Fruit fly (Drosophila melanogaster) whole organism, embryonic: ENCODE data around the gene CG4133.

Source experiments
- C15 ChIP-seq: fragments of 200-800 bp; sonication (Bioruptor generic); IDR thresholded peaks from 3 replicates; pipeline ENCODE4 v1.3.6; 2022; ENCODE audit warnings: missing biosample characterization, missing genetic modification characterization
- CG10147 ChIP-seq: fragments of 200-800 bp; sonication (Bioruptor generic); optimal IDR thresholded peaks from 2 replicates; lab custom pipeline; 2019; ENCODE audit warnings: missing biosample characterization, mild to moderate bottlenecking, missing genetic modification characterization, moderate library complexity
- CG10209 ChIP-seq: fragments of 200-800 bp; sonication (Bioruptor generic); optimal IDR thresholded peaks from 3 replicates; lab custom pipeline; 2017; ENCODE audit warnings: missing biosample characterization, mild to moderate bottlenecking, missing genetic modification characterization, missing genetic modification reagents
- CG10267 ChIP-seq: fragments of 200-800 bp; sonication (Bioruptor generic); optimal IDR thresholded peaks from 2 replicates; lab custom pipeline; 2018; ENCODE audit warnings: missing biosample characterization, mild to moderate bottlenecking, missing genetic modification characterization, moderate library complexity
- CG10654 ChIP-seq: fragments of 200-800 bp; sonication (Bioruptor generic); optimal IDR thresholded peaks from 2 replicates; lab custom pipeline; 2016; ENCODE audit warnings: missing biosample characterization, missing genetic modification characterization
- CG11093 ChIP-seq: fragments of 200-800 bp; sonication (Bioruptor generic); IDR thresholded peaks from 3 replicates; pipeline ENCODE4 v1.3.6; 2022; ENCODE audit warnings: missing biosample characterization, missing genetic modification characterization
- CG12299 ChIP-seq: fragments of 200-800 bp; sonication (Bioruptor generic); optimal IDR thresholded peaks from 2 replicates; lab custom pipeline; 2018; ENCODE audit warnings: missing biosample characterization, mild to moderate bottlenecking, missing genetic modification characterization
- CG12391 ChIP-seq: fragments of 200-800 bp; sonication (Bioruptor generic); optimal IDR thresholded peaks from 3 replicates; lab custom pipeline; 2018; ENCODE audit warnings: missing biosample characterization, mild to moderate bottlenecking, missing genetic modification characterization, moderate library complexity
- CG15011 ChIP-seq: fragments of 200-800 bp; sonication (Bioruptor generic); optimal IDR thresholded peaks from 3 replicates; lab custom pipeline; 2018; ENCODE audit warnings: missing biosample characterization, mild to moderate bottlenecking, missing genetic modification characterization
- CG1529 ChIP-seq: fragments of 200-800 bp; sonication (Bioruptor generic); optimal IDR thresholded peaks from 3 replicates; lab custom pipeline; 2018; ENCODE audit warnings: missing biosample characterization, missing genetic modification characterization
- CG18011 ChIP-seq: fragments of 200-800 bp; sonication (Bioruptor generic); optimal IDR thresholded peaks from 2 replicates; lab custom pipeline; 2017; ENCODE audit warnings: missing biosample characterization, missing genetic modification characterization, mild to moderate bottlenecking, moderate library complexity, missing genotype
- CG31224 ChIP-seq: fragments of 200-800 bp; sonication (Bioruptor generic); IDR thresholded peaks from 2 replicates; pipeline ENCODE4 v1.3.6; 2022; ENCODE audit warnings: missing biosample characterization, missing genetic modification characterization
- CG31365 ChIP-seq: fragments of 200-800 bp; sonication (Bioruptor generic); optimal IDR thresholded peaks from 2 replicates; lab custom pipeline; 2018; ENCODE audit warnings: missing biosample characterization, mild to moderate bottlenecking, missing genetic modification characterization
- CG3163 ChIP-seq: fragments of 200-800 bp; sonication (Bioruptor generic); optimal IDR thresholded peaks from 3 replicates; lab custom pipeline; 2016; ENCODE audit warnings: missing biosample characterization, missing genetic modification characterization
- CG4730 ChIP-seq: fragments of 200-800 bp; sonication (Bioruptor generic); IDR thresholded peaks from 2 replicates; pipeline ENCODE4 v1.3.6; 2022; ENCODE audit warnings: missing biosample characterization, missing genetic modification characterization
- CG5245 ChIP-seq: fragments of 200-800 bp; sonication (Bioruptor generic); optimal IDR thresholded peaks from 3 replicates; lab custom pipeline; 2016; ENCODE audit warnings: missing biosample characterization, missing genetic modification characterization
- CG6175 ChIP-seq: fragments of 200-800 bp; sonication (Bioruptor generic); IDR thresholded peaks from 3 replicates; pipeline ENCODE4 v1.3.6; 2022; ENCODE audit warnings: missing biosample characterization, missing genetic modification characterization
- CG6272 ChIP-seq: fragments of 200-800 bp; sonication (Bioruptor generic); IDR thresholded peaks from 2 replicates; pipeline ENCODE4 v1.3.6; 2022; ENCODE audit warnings: missing biosample characterization, missing genetic modification characterization
- CG9609 ChIP-seq: fragments of 200-800 bp; sonication (Bioruptor generic); optimal IDR thresholded peaks from 3 replicates; lab custom pipeline; 2016; ENCODE audit warnings: missing biosample characterization, missing genetic modification characterization
- CHES-1-like ChIP-seq: fragments of 200-800 bp; sonication (Bioruptor generic); optimal IDR thresholded peaks from 2 replicates; lab custom pipeline; 2016; ENCODE audit warnings: missing biosample characterization, missing genetic modification characterization
- D19A ChIP-seq: fragments of 200-800 bp; optimal IDR thresholded peaks from 3 replicates; lab custom pipeline; 2019; ENCODE audit warnings: missing biosample characterization, mild to moderate bottlenecking, missing genetic modification characterization, moderate library complexity
- Dip3 ChIP-seq: fragments of 200-800 bp; sonication (Bioruptor generic); optimal IDR thresholded peaks from 3 replicates; lab custom pipeline; 2016; ENCODE audit warnings: missing biosample characterization, missing genetic modification characterization
- Ets97D ChIP-seq: fragments of 200-800 bp; sonication (Bioruptor generic); optimal IDR thresholded peaks from 3 replicates; lab custom pipeline; 2016; ENCODE audit warnings: missing biosample characterization, missing genetic modification characterization
- Fer2 ChIP-seq: fragments of 200-800 bp; sonication (Bioruptor generic); optimal IDR thresholded peaks from 2 replicates; lab custom pipeline; 2018; ENCODE audit warnings: missing biosample characterization, mild to moderate bottlenecking, missing genetic modification characterization, moderate library complexity
- HLHmδ ChIP-seq: fragments of 200-800 bp; sonication (Bioruptor generic); optimal IDR thresholded peaks from 2 replicates; lab custom pipeline; 2018; ENCODE audit warnings: missing biosample characterization, mild to moderate bottlenecking, missing genetic modification characterization, moderate library complexity
- Rx ChIP-seq: fragments of 200-800 bp; sonication (Bioruptor generic); IDR thresholded peaks from 2 replicates; pipeline ENCODE4 v1.3.6; 2022; ENCODE audit warnings: missing biosample characterization, missing genetic modification characterization
- Spps ChIP-seq: fragments of 200-800 bp; sonication (Bioruptor generic); optimal IDR thresholded peaks from 2 replicates; lab custom pipeline; 2018; ENCODE audit warnings: missing biosample characterization, mild to moderate bottlenecking, missing genetic modification characterization
- al ChIP-seq: fragments of 200-800 bp; sonication (Bioruptor generic); IDR thresholded peaks from 2 replicates; pipeline ENCODE4 v1.3.6; 2022; ENCODE audit warnings: missing biosample characterization, missing genetic modification characterization
- ara ChIP-seq: fragments of 200-800 bp; sonication (Bioruptor generic); IDR thresholded peaks from 2 replicates; pipeline ENCODE4 v1.3.6; 2022; ENCODE audit warnings: missing biosample characterization, missing genetic modification characterization
- ash1 ChIP-seq: fragments of 200-800 bp; sonication (Bioruptor generic); optimal IDR thresholded peaks from 2 replicates; lab custom pipeline; 2018; ENCODE audit warnings: missing biosample characterization, mild to moderate bottlenecking, missing genetic modification characterization
- ato ChIP-seq: fragments of 200-800 bp; sonication (Bioruptor generic); IDR thresholded peaks from 2 replicates; pipeline ENCODE4 v1.3.6; 2022; ENCODE audit warnings: missing biosample characterization, missing genetic modification characterization; ENCODE audit not compliant: partially characterized antibody
- caup ChIP-seq: fragments of 200-800 bp; sonication (Bioruptor generic); optimal IDR thresholded peaks from 3 replicates; lab custom pipeline; 2017; ENCODE audit warnings: missing biosample characterization, mild to moderate bottlenecking, missing genetic modification characterization, moderate library complexity; ENCODE audit not compliant: severe bottlenecking
- crp ChIP-seq, 2 experiments: fragments of 200-800 bp; sonication (Bioruptor generic); optimal IDR thresholded peaks; 2 replicates in 1 of 2; 3 replicates in 1 of 2; lab custom pipeline; 2017; ENCODE audit warnings: missing biosample characterization in 2 of 2, missing genetic modification characterization in 2 of 2, mild to moderate bottlenecking in 1 of 2, moderate library complexity in 1 of 2
- dimm ChIP-seq: fragments of 200-800 bp; sonication (Bioruptor generic); IDR thresholded peaks from 2 replicates; pipeline ENCODE4 v1.3.6; 2022; ENCODE audit warnings: missing biosample characterization, missing genetic modification characterization
- dmrt11E ChIP-seq: fragments of 200-800 bp; sonication (Bioruptor generic); optimal IDR thresholded peaks from 3 replicates; lab custom pipeline; 2018; ENCODE audit warnings: missing biosample characterization, mild to moderate bottlenecking, missing genetic modification characterization, moderate library complexity
- esg ChIP-seq: fragments of 200-800 bp; sonication (Bioruptor generic); conservative IDR thresholded peaks from 2 replicates; pipeline ENCODE4 v1.3.6; 2022; ENCODE audit warnings: missing biosample characterization, missing genetic modification characterization
- fd3F ChIP-seq: fragments of 200-800 bp; sonication (Bioruptor generic); optimal IDR thresholded peaks from 2 replicates; lab custom pipeline; 2018; ENCODE audit warnings: missing biosample characterization, mild to moderate bottlenecking, missing genetic modification characterization, moderate library complexity
- fd64A ChIP-seq: fragments of 200-800 bp; sonication (Bioruptor generic); optimal IDR thresholded peaks from 3 replicates; lab custom pipeline; 2018; ENCODE audit warnings: missing biosample characterization, mild to moderate bottlenecking, missing genetic modification characterization
- grau ChIP-seq: fragments of 200-800 bp; optimal IDR thresholded peaks from 3 replicates; lab custom pipeline; 2019; ENCODE audit warnings: missing biosample characterization, mild to moderate bottlenecking, missing genetic modification characterization, moderate library complexity
- jigr1 ChIP-seq: fragments of 200-800 bp; sonication (Bioruptor generic); IDR thresholded peaks from 3 replicates; pipeline ENCODE4 v1.3.6; 2022; ENCODE audit warnings: missing biosample characterization, missing genetic modification characterization
- odd ChIP-seq: fragments of 200-800 bp; sonication (Bioruptor generic); optimal IDR thresholded peaks from 2 replicates; lab custom pipeline; 2017; ENCODE audit warnings: missing biosample characterization, mild to moderate bottlenecking, missing genetic modification characterization
- pan ChIP-seq, 4 experiments: fragments of >200 bp in 3 of 4; fragments of 200-800 bp in 1 of 4; sonication (Bioruptor generic) in 1 of 4; optimal IDR thresholded peaks in 3 of 4; IDR thresholded peaks in 1 of 4; 2 replicates each; pipeline versions ENCODE4 v1.3.6 to Lab custom; 2017 to 2022; ENCODE audit warnings: missing biosample characterization in 2 of 4, missing genetic modification characterization in 2 of 4, mixed read lengths in 1 of 4
- pb ChIP-seq: fragments of 200-800 bp; sonication (Bioruptor generic); optimal IDR thresholded peaks from 3 replicates; lab custom pipeline; 2016; ENCODE audit warnings: missing biosample characterization, missing genetic modification characterization
- prd ChIP-seq, 3 experiments: fragments of >200 bp in 2 of 3; fragments of 200-800 bp in 1 of 3; sonication (Bioruptor generic) in 1 of 3; optimal IDR thresholded peaks in 2 of 3; IDR thresholded peaks in 1 of 3; 2 replicates in 2 of 3; 3 replicates in 1 of 3; pipeline versions ENCODE4 v1.3.6 to Lab custom; 2017 to 2022; ENCODE audit warnings: missing biosample characterization in 1 of 3, missing genetic modification characterization in 1 of 3
- pum ChIP-seq: fragments of 200-800 bp; sonication (Bioruptor generic); optimal IDR thresholded peaks from 2 replicates; lab custom pipeline; 2016; ENCODE audit warnings: missing biosample characterization, missing genetic modification characterization
- sens-2 ChIP-seq: fragments of 200-800 bp; sonication (Bioruptor generic); IDR thresholded peaks from 2 replicates; pipeline ENCODE4 v1.3.6; 2022; ENCODE audit warnings: missing biosample characterization, missing genetic modification characterization
- unc-4 ChIP-seq: fragments of 200-800 bp; sonication (Bioruptor generic); IDR thresholded peaks from 2 replicates; pipeline ENCODE4 v1.3.6; 2022; ENCODE audit warnings: missing biosample characterization, missing genetic modification characterization; ENCODE audit not compliant: partially characterized antibody
- vfl ChIP-seq: fragments of 200-800 bp; sonication (Bioruptor generic); optimal IDR thresholded peaks from 2 replicates; lab custom pipeline; 2016; ENCODE audit warnings: missing biosample characterization, missing genetic modification characterization

CG4133 gene

DNA sequence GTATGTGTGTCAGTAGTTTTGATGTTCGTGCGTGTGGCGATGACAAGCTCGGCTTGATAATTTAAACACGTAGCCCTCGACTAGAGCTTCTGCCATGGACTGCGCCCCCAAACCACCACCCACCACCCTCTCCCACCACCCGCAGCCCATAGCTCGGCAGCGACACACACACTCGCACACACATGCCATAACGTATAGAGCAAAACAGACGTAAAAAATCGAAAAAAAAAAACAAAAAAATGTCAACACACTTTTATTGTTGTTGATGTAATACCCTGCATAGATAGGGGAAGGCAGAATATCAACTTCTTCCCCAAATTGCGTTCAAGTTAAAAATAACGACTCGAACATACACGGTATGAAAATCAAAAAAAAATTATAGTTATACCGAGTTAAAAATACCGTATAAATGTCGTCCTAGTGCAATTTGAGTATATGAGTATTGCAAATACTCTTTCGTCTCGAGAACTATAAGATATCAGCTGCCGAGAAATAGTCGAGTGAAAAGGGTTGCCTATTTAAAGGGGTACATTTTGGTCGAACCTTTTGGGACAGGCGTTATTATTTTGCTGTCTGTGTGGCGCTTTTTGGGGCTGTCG lies 15.1 kb downstream of the CG4133 start (continued):
- TF ChIP-seq CG12391 (peak; percentile 63), fd3F (peak; percentile 57), ato (GFP tag; lab: Robert Waterston, UW) (no peak), vfl (GFP tag; lab: Kevin White, UChicago) (peak; percentile 77), CG6272 (GFP tag; lab: Robert Waterston, UW) (peak; percentile 44; the same call in 1 of the 2 replicates), unc-4 (GFP tag; lab: Robert Waterston, UW) (no peak), CG5245 (peak; percentile 44), pb (GFP tag; lab: Kevin White, UChicago) (peak; percentile 77), grau (tag; lab: Kevin White, UChicago) (peak; percentile 69), prd (optimal IDR thresholded peaks at IDR 0.05; lab: Kevin White, UChicago) (no peak), prd (GFP tag; IDR thresholded peaks at IDR 0.05; lab: Robert Waterston, UW) (peak; percentile 85), CG1529 (GFP tag; lab: Kevin White, UChicago) (no peak), ara (GFP tag; lab: Robert Waterston, UW) (peak; percentile 70; the same call in 1 of the 2 replicates), CG3163 (peak; percentile 70), Fer2 (tag; lab: Kevin White, UChicago) (peak; percentile 49), jigr1 (GFP tag; lab: Robert Waterston, UW) (peak; percentile 70; the same call in 1 of the 3 replicates), CG10147 (GFP tag; lab: Kevin White, UChicago) (peak; percentile 75), pum (GFP tag; lab: Kevin White, UChicago) (peak; percentile 73), Rx (GFP tag; lab: Robert Waterston, UW) (peak; percentile 68), dimm (GFP tag; lab: Robert Waterston, UW) (no peak), CG31365 (tag; lab: Kevin White, UChicago) (peak; percentile 56), CHES-1-like (GFP tag; lab: Kevin White, UChicago) (peak; percentile 88), odd (GFP tag; lab: Kevin White, UChicago) (peak; percentile 47), CG31224 (GFP tag; lab: Robert Waterston, UW) (peak; percentile 63), CG4730 (GFP tag; lab: Robert Waterston, UW) (peak; percentile 71), dmrt11E (no peak), Dip3 (GFP tag; lab: Kevin White, UChicago) (peak; percentile 92), Ets97D (GFP tag; lab: Kevin White, UChicago) (peak; percentile 20), CG15011 (GFP tag; lab: Kevin White, UChicago) (peak; percentile 73), caup (GFP tag; lab: Kevin White, UChicago) (peak; percentile 69), CG6175 (GFP tag; lab: Robert Waterston, UW) (peak; percentile 45; the same call in 1 of the 3 replicates), CG9609 (GFP tag; lab: Kevin White, UChicago) (peak; percentile 85), D19A (tag; lab: Kevin White, UChicago) (peak; percentile 90), fd64A (GFP tag; lab: Kevin White, UChicago) (no peak), CG18011 (peak; percentile 30), Spps (peak; percentile 43), esg (GFP tag; lab: Robert Waterston, UW) (peak; percentile 76), CG10267 (peak; percentile 4), al (GFP tag; lab: Robert Waterston, UW) (peak; percentile 52), CG10654 (peak; percentile 56), CG10209 (peak; percentile 61), sens-2 (GFP tag; lab: Robert Waterston, UW) (0 out of 2 replicates have a peak, but pooled peaks have one; percentile 25), pan (optimal IDR thresholded peaks at IDR 0.05; lab: Kevin White, UChicago) (no peak), pan (GFP tag; optimal IDR thresholded peaks at IDR 0.05 in 1 of 2, IDR thresholded peaks at IDR 0.05 in 1 of 2) (peak in 1 of 2 experiments; percentile 74), crp (GFP tag; optimal IDR thresholded peaks at IDR 0.05; lab: Kevin White, UChicago) (peak in 1 of 2 experiments; percentile 1), CG11093 (GFP tag; lab: Robert Waterston, UW) (peak; percentile 66; the same call in 2 of the 3 replicates), CG12299 (peak; percentile 35), HLHmδ (GFP tag; lab: Kevin White, UChicago) (no peak), ash1 (peak; percentile 15), C15 (no peak)
